Fruit fly (Drosophila melanogaster) whole organism, adult: ENCODE measurements around the gene CG32086.

ENCODE experiments used
- CG11617 ChIP-seq: fragments of 200-800 bp; sonication (Bioruptor generic); optimal IDR thresholded peaks from 2 replicates; lab custom pipeline; 2017; ENCODE audit warnings: mild to moderate bottlenecking, missing biosample characterization, missing genetic modification reagents, missing genetic modification characterization
- CG12768 ChIP-seq: fragments of 200-800 bp; sonication (Bioruptor generic); optimal IDR thresholded peaks from 2 replicates; lab custom pipeline; 2017; ENCODE audit warnings: missing biosample characterization, missing genetic modification characterization, mild to moderate bottlenecking, moderate library complexity, missing genetic modification reagents
- CG14711 ChIP-seq: fragments of 200-800 bp; sonication (Bioruptor generic); optimal IDR thresholded peaks from 2 replicates; lab custom pipeline; 2018; ENCODE audit warnings: missing biosample characterization, mild to moderate bottlenecking, missing genetic modification characterization, moderate library complexity
- CG1620 ChIP-seq: fragments of 200-800 bp; sonication (Bioruptor generic); optimal IDR thresholded peaks from 2 replicates; lab custom pipeline; 2016; ENCODE audit warnings: missing biosample characterization, missing genetic modification characterization
- CG33017 ChIP-seq: fragments of 200-800 bp; sonication (Bioruptor generic); optimal IDR thresholded peaks from 2 replicates; lab custom pipeline; 2018; ENCODE audit warnings: missing biosample characterization, mild to moderate bottlenecking, missing genetic modification characterization, moderate library complexity
- CG5204 ChIP-seq: fragments of 200-800 bp; sonication (Bioruptor generic); optimal IDR thresholded peaks from 2 replicates; lab custom pipeline; 2016; ENCODE audit warnings: missing biosample characterization, missing genetic modification characterization
- CG7045 ChIP-seq: fragments of 200-800 bp; sonication (Bioruptor generic); optimal IDR thresholded peaks from 2 replicates; lab custom pipeline; 2017; ENCODE audit warnings: missing biosample characterization, mild to moderate bottlenecking, missing genetic modification characterization
- CG7101 ChIP-seq: fragments of 200-800 bp; sonication (Bioruptor generic); optimal IDR thresholded peaks from 2 replicates; lab custom pipeline; 2018; ENCODE audit warnings: missing biosample characterization, mild to moderate bottlenecking, missing genetic modification characterization, moderate library complexity
- Clk ChIP-seq: fragments of 200-800 bp; sonication (Bioruptor generic); optimal IDR thresholded peaks from 2 replicates; lab custom pipeline; 2017; ENCODE audit warnings: missing biosample characterization, missing genetic modification characterization
- Crg-1 ChIP-seq: fragments of 200-800 bp; sonication (Bioruptor generic); optimal IDR thresholded peaks from 2 replicates; lab custom pipeline; 2016; ENCODE audit warnings: missing biosample characterization, missing genetic modification characterization
- Hr96 ChIP-seq: fragments of 200-800 bp; sonication (Bioruptor generic); optimal IDR thresholded peaks from 2 replicates; lab custom pipeline; 2016; ENCODE audit warnings: missing biosample characterization, missing genetic modification characterization
- Mnt ChIP-seq: fragments of 200-800 bp; sonication (Bioruptor generic); optimal IDR thresholded peaks from 2 replicates; lab custom pipeline; 2016; ENCODE audit warnings: missing biosample characterization, mild to moderate bottlenecking, missing genetic modification characterization
- bab1 ChIP-seq: fragments of 200-800 bp; sonication (Bioruptor generic); optimal IDR thresholded peaks from 3 replicates; lab custom pipeline; 2019; ENCODE audit warnings: missing biosample characterization, mild to moderate bottlenecking, missing genetic modification characterization, moderate library complexity
- cic ChIP-seq: fragments of 200-800 bp; sonication (Bioruptor generic); optimal IDR thresholded peaks from 2 replicates; lab custom pipeline; 2017; ENCODE audit warnings: missing biosample characterization, mild to moderate bottlenecking, missing genetic modification characterization, moderate library complexity
- cnc ChIP-seq, 2 experiments: fragments of >200 bp; optimal IDR thresholded peaks; 2 replicates each; lab custom pipeline; 2017
- kay ChIP-seq: fragments of 200-800 bp; sonication (Bioruptor generic); peaks from one replicate; lab custom pipeline; 2016; ENCODE audit warnings: missing biosample characterization, missing genetic modification characterization, borderline replicate concordance
- ovo ChIP-seq: fragments of 200-800 bp; sonication (Bioruptor generic); optimal IDR thresholded peaks from 2 replicates; lab custom pipeline; 2016; ENCODE audit warnings: missing biosample characterization, missing genetic modification characterization
- pad ChIP-seq: fragments of 200-800 bp; sonication (Bioruptor generic); optimal IDR thresholded peaks from 3 replicates; lab custom pipeline; 2017; ENCODE audit warnings: missing biosample characterization, missing genetic modification characterization, mild to moderate bottlenecking, moderate library complexity, missing genetic modification reagents
- tj ChIP-seq: fragments of 200-800 bp; sonication (Bioruptor generic); optimal IDR thresholded peaks from 3 replicates; lab custom pipeline; 2017; ENCODE audit warnings: missing biosample characterization, mild to moderate bottlenecking, missing genetic modification characterization, moderate library complexity
- toe ChIP-seq: fragments of 200-800 bp; sonication (Bioruptor generic); optimal IDR thresholded peaks from 2 replicates; lab custom pipeline; 2016; ENCODE audit warnings: missing biosample characterization, missing genetic modification characterization

CG32086 gene

dm6 chr3L:11624281-11624680 lies 40.4 kb upstream of the CG32086 start, which contains the start of gene Akr1B:
Gene Akr1B (minus strand): TSS chr3L:11624381.
- TF ChIP-seq CG11617 (GFP tag; lab: Kevin White, UChicago) (no peak), bab1 (GFP tag; lab: Kevin White, UChicago) (no peak), CG14711 (tag; lab: Kevin White, UChicago) (no peak), Crg-1 (GFP tag; lab: Kevin White, UChicago) (no peak), CG7101 (no peak), kay (GFP tag; lab: Kevin White, UChicago) (no peak), Clk (GFP tag; lab: Kevin White, UChicago) (no peak), CG1620 (GFP tag; lab: Kevin White, UChicago) (no peak), tj (GFP tag; lab: Kevin White, UChicago) (no peak), CG5204 (GFP tag; lab: Kevin White, UChicago) (no peak), cic (GFP tag; lab: Kevin White, UChicago) (no peak), toe (GFP tag; lab: Kevin White, UChicago) (no peak), CG33017 (tag; lab: Kevin White, UChicago) (no peak), CG12768 (GFP tag; lab: Kevin White, UChicago) (no peak), Mnt (GFP tag; lab: Kevin White, UChicago) (no peak)

dm6 chr3L:11623245-11623883 lies 39.5 kb upstream of the CG32086 start:
- TF ChIP-seq cnc (optimal IDR thresholded peaks at IDR 0.05; lab: Kevin White, UChicago) (no peak), CG11617 (GFP tag; lab: Kevin White, UChicago) (peak; percentile 64), pad (GFP tag; lab: Kevin White, UChicago) (peak; percentile 27), CG7101 (peak; percentile 57), Clk (GFP tag; lab: Kevin White, UChicago) (no peak), CG7045 (no peak), CG33017 (tag; lab: Kevin White, UChicago) (peak; percentile 59), Mnt (GFP tag; lab: Kevin White, UChicago) (peak; percentile 47), bab1 (GFP tag; lab: Kevin White, UChicago) (peak; percentile 75), Crg-1 (GFP tag; lab: Kevin White, UChicago) (no peak), tj (GFP tag; lab: Kevin White, UChicago) (peak; percentile 39), CG12768 (GFP tag; lab: Kevin White, UChicago) (peak; percentile 30), toe (GFP tag; lab: Kevin White, UChicago) (peak; percentile 10), ovo (GFP tag; lab: Kevin White, UChicago) (no peak), Hr96 (GFP tag; lab: Kevin White, UChicago) (no peak), CG14711 (tag; lab: Kevin White, UChicago) (peak; percentile 26), CG5204 (GFP tag; lab: Kevin White, UChicago) (no peak), CG1620 (GFP tag; lab: Kevin White, UChicago) (no peak), kay (GFP tag; lab: Kevin White, UChicago) (peak; percentile 96), cic (GFP tag; lab: Kevin White, UChicago) (peak; percentile 73)

dm6 chr3L:11622750-11623149 lies 38.9 kb upstream of the CG32086 start:
- TF ChIP-seq CG7101, result no peak
- TF ChIP-seq ovo (GFP tag; lab: Kevin White, UChicago), result no peak
- peak; percentile 65 for TF ChIP-seq tj (GFP tag; lab: Kevin White, UChicago)
- peak; percentile 84 for TF ChIP-seq kay (GFP tag; lab: Kevin White, UChicago)

- TF ChIP-seq toe (GFP tag; lab: Kevin White, UChicago), result no peak
- no peak for TF ChIP-seq ovo (GFP tag; lab: Kevin White, UChicago)
- TF ChIP-seq cnc (optimal IDR thresholded peaks at IDR 0.05; lab: Kevin White, UChicago), result no peak
- no peak for TF ChIP-seq cic (GFP tag; lab: Kevin White, UChicago)
- TF ChIP-seq tj (GFP tag; lab: Kevin White, UChicago), result no peak
- no peak for TF ChIP-seq Crg-1 (GFP tag; lab: Kevin White, UChicago)
- no peak for TF ChIP-seq Clk (GFP tag; lab: Kevin White, UChicago)
- TF ChIP-seq Hr96 (GFP tag; lab: Kevin White, UChicago), result no peak
- TF ChIP-seq bab1 (GFP tag; lab: Kevin White, UChicago), result no peak
- TF ChIP-seq CG11617 (GFP tag; lab: Kevin White, UChicago), result no peak
- TF ChIP-seq CG7101, result no peak
- TF ChIP-seq kay (GFP tag; lab: Kevin White, UChicago), result no peak
- TF ChIP-seq CG33017 (tag; lab: Kevin White, UChicago), result no peak
- no peak for TF ChIP-seq CG12768 (GFP tag; lab: Kevin White, UChicago)
- no peak for TF ChIP-seq pad (GFP tag; lab: Kevin White, UChicago)
- no peak for TF ChIP-seq CG1620 (GFP tag; lab: Kevin White, UChicago)
- TF ChIP-seq Mnt (GFP tag; lab: Kevin White, UChicago), result no peak
- no peak for TF ChIP-seq CG14711 (tag; lab: Kevin White, UChicago)
- TF ChIP-seq CG5204 (GFP tag; lab: Kevin White, UChicago), result no peak
- TF ChIP-seq CG7045, result no peak
Observed at dm6 chr3L:11620001-11620400, 36.1 kb upstream of the CG32086 start, which contains the start of gene Muc68Ca. Gene Muc68Ca (minus strand): TSS chr3L:11620101.

dm6 chr3L:11609835-11610234 lies 26.0 kb upstream of the CG32086 start, which contains the start of gene CG42832:
Gene CG42832 (plus strand): TSS chr3L:11610135.
- TF ChIP-seq Hr96 (GFP tag; lab: Kevin White, UChicago) (no peak), ovo (GFP tag; lab: Kevin White, UChicago) (no peak)
